Fruit fly (Drosophila melanogaster) whole organism, prepupa: ENCODE measurements around the gene CG12728.

Experiments used
- Blimp-1 ChIP-seq: fragments of 200-800 bp; sonication (Bioruptor generic); optimal IDR thresholded peaks from 3 replicates; lab custom pipeline; 2017; ENCODE audit warnings: missing biosample characterization, missing genetic modification characterization, mild to moderate bottlenecking, moderate library complexity, missing genetic modification reagents
- CG10631 ChIP-seq: fragments of 200-800 bp; sonication (Bioruptor generic); optimal IDR thresholded peaks from 2 replicates; lab custom pipeline; 2016; ENCODE audit warnings: missing biosample characterization, missing genetic modification characterization
- CG10669 ChIP-seq: fragments of 200-800 bp; sonication (Bioruptor generic); optimal IDR thresholded peaks from 3 replicates; lab custom pipeline; 2018; ENCODE audit warnings: missing biosample characterization, mild to moderate bottlenecking, missing genetic modification characterization, moderate library complexity
- CG11294 ChIP-seq: fragments of 200-800 bp; sonication (Bioruptor generic); IDR thresholded peaks from 2 replicates; pipeline ENCODE4 v1.3.6; 2022; ENCODE audit warnings: missing biosample characterization, missing genetic modification characterization
- CG11762 ChIP-seq: fragments of 200-800 bp; sonication (Bioruptor generic); optimal IDR thresholded peaks from 3 replicates; lab custom pipeline; 2016; ENCODE audit warnings: missing biosample characterization, missing genetic modification characterization; ENCODE audit not compliant: insufficient read depth
- CG11902 ChIP-seq: fragments of 200-800 bp; sonication (Bioruptor generic); optimal IDR thresholded peaks from 3 replicates; lab custom pipeline; 2016; ENCODE audit warnings: missing biosample characterization, missing genetic modification characterization
- CG15336 ChIP-seq: fragments of 200-800 bp; sonication (Bioruptor generic); IDR thresholded peaks from 2 replicates; pipeline ENCODE4 v1.3.6; 2022; ENCODE audit warnings: missing biosample characterization, missing genetic modification characterization
- CG1621 ChIP-seq: fragments of 200-800 bp; sonication (Bioruptor generic); optimal IDR thresholded peaks from 3 replicates; lab custom pipeline; 2018; ENCODE audit warnings: missing biosample characterization, mild to moderate bottlenecking, missing genetic modification characterization
- CG16779 ChIP-seq: fragments of 200-800 bp; sonication (Bioruptor generic); optimal IDR thresholded peaks from 3 replicates; lab custom pipeline; 2017; ENCODE audit warnings: missing biosample characterization, mild to moderate bottlenecking, missing genetic modification characterization
- CG3032 ChIP-seq: fragments of 200-800 bp; optimal IDR thresholded peaks from 2 replicates; lab custom pipeline; 2019; ENCODE audit warnings: missing biosample characterization, mild to moderate bottlenecking, missing genetic modification characterization, moderate library complexity
- CG31627 ChIP-seq: fragments of 200-800 bp; sonication (Bioruptor generic); optimal IDR thresholded peaks from 3 replicates; lab custom pipeline; 2016; ENCODE audit warnings: missing biosample characterization, missing genetic modification characterization
- CG32006 ChIP-seq: fragments of 200-800 bp; sonication (Bioruptor generic); optimal IDR thresholded peaks from 3 replicates; lab custom pipeline; 2017; ENCODE audit warnings: missing biosample characterization, mild to moderate bottlenecking, missing genetic modification characterization
- CG34406 ChIP-seq: fragments of 200-800 bp; sonication (Bioruptor generic); optimal IDR thresholded peaks from 3 replicates; lab custom pipeline; 2016; ENCODE audit warnings: missing biosample characterization, missing genetic modification characterization
- CG3919 ChIP-seq: fragments of 200-800 bp; sonication (Bioruptor generic); optimal IDR thresholded peaks from 3 replicates; lab custom pipeline; 2016; ENCODE audit warnings: missing biosample characterization, missing genetic modification characterization
- CG4318 ChIP-seq: fragments of 200-800 bp; sonication (Bioruptor generic); optimal IDR thresholded peaks from 3 replicates; lab custom pipeline; 2017; ENCODE audit warnings: missing biosample characterization, mild to moderate bottlenecking, missing genetic modification characterization
- CG6276 ChIP-seq: fragments of 200-800 bp; sonication (Bioruptor generic); optimal IDR thresholded peaks from 2 replicates; lab custom pipeline; 2017; ENCODE audit warnings: missing biosample characterization, mild to moderate bottlenecking, missing genetic modification characterization
- CG6792 ChIP-seq: fragments of 200-800 bp; sonication (Bioruptor generic); optimal IDR thresholded peaks from 3 replicates; lab custom pipeline; 2016; ENCODE audit warnings: missing biosample characterization, missing genetic modification characterization
- CG6808 ChIP-seq: fragments of 200-800 bp; sonication (Bioruptor generic); optimal IDR thresholded peaks from 3 replicates; lab custom pipeline; 2017; ENCODE audit warnings: missing biosample characterization, missing genetic modification characterization, mild to moderate bottlenecking, moderate library complexity, missing genetic modification reagents
- CG6854 ChIP-seq: fragments of 200-800 bp; sonication (Bioruptor generic); optimal IDR thresholded peaks from 2 replicates; lab custom pipeline; 2017; ENCODE audit warnings: missing biosample characterization, mild to moderate bottlenecking, missing genetic modification characterization
- CG7368 ChIP-seq: fragments of 200-800 bp; sonication (Bioruptor generic); optimal IDR thresholded peaks from 3 replicates; lab custom pipeline; 2016; ENCODE audit warnings: missing biosample characterization, missing genetic modification characterization
- CG8119 ChIP-seq: fragments of 200-800 bp; sonication (Bioruptor generic); IDR thresholded peaks from 3 replicates; pipeline ENCODE4 v1.3.6; 2022; ENCODE audit warnings: missing biosample characterization, missing genetic modification characterization
- CG8632 ChIP-seq: fragments of 200-800 bp; sonication (Bioruptor generic); optimal IDR thresholded peaks from 3 replicates; lab custom pipeline; 2016; ENCODE audit warnings: missing biosample characterization, missing genetic modification characterization
- CG9139 ChIP-seq: fragments of 200-800 bp; sonication (Bioruptor generic); optimal IDR thresholded peaks from 3 replicates; lab custom pipeline; 2017; ENCODE audit warnings: missing biosample characterization, mild to moderate bottlenecking, missing genetic modification characterization
- Eip75B ChIP-seq: fragments of 200-800 bp; sonication (Bioruptor generic); optimal IDR thresholded peaks from 3 replicates; lab custom pipeline; 2016; ENCODE audit warnings: missing biosample characterization, missing genetic modification characterization
- Eip78C ChIP-seq: fragments of 200-800 bp; sonication (Bioruptor generic); peaks from one replicate; lab custom pipeline; 2016; ENCODE audit warnings: missing biosample characterization, missing genetic modification characterization
- Eip93F ChIP-seq: fragments of 200-800 bp; sonication (Bioruptor generic); optimal IDR thresholded peaks from 2 replicates; lab custom pipeline; 2016; ENCODE audit warnings: missing biosample characterization, mild to moderate bottlenecking, missing genetic modification characterization
- Ets21C ChIP-seq: fragments of 200-800 bp; sonication (Bioruptor generic); optimal IDR thresholded peaks from 3 replicates; lab custom pipeline; 2016; ENCODE audit warnings: missing biosample characterization, missing genetic modification characterization
- Ets96B ChIP-seq: fragments of 200-800 bp; optimal IDR thresholded peaks from 2 replicates; lab custom pipeline; 2019; ENCODE audit warnings: missing biosample characterization, mild to moderate bottlenecking, missing genetic modification characterization, moderate library complexity
- Hr38 ChIP-seq: sonication (Bioruptor generic); optimal IDR thresholded peaks from 2 replicates; lab custom pipeline; 2016; ENCODE audit warnings: missing biosample characterization, missing genetic modification characterization
- Hr39 ChIP-seq: fragments of 200-800 bp; sonication (Bioruptor generic); optimal IDR thresholded peaks from 2 replicates; lab custom pipeline; 2016; ENCODE audit warnings: missing biosample characterization, missing genetic modification characterization
- Hr4 ChIP-seq: fragments of 200-800 bp; sonication (Bioruptor generic); optimal IDR thresholded peaks from 3 replicates; lab custom pipeline; 2016; ENCODE audit warnings: missing biosample characterization, missing genetic modification characterization
- Lpt ChIP-seq: fragments of 200-800 bp; sonication (Bioruptor generic); optimal IDR thresholded peaks from 3 replicates; lab custom pipeline; 2016; ENCODE audit warnings: missing biosample characterization, missing genetic modification characterization
- Met ChIP-seq: fragments of 200-800 bp; sonication (Bioruptor generic); optimal IDR thresholded peaks from 3 replicates; lab custom pipeline; 2016; ENCODE audit warnings: missing biosample characterization, missing genetic modification characterization
- OdsH ChIP-seq: fragments of 200-800 bp; sonication (Bioruptor generic); optimal IDR thresholded peaks from 3 replicates; lab custom pipeline; 2016; ENCODE audit warnings: missing biosample characterization, missing genetic modification characterization
- Smox ChIP-seq: fragments of 200-800 bp; sonication (Bioruptor generic); optimal IDR thresholded peaks from 3 replicates; lab custom pipeline; 2016; ENCODE audit warnings: missing biosample characterization, missing genetic modification characterization
- Sox102F ChIP-seq: fragments of 200-800 bp; sonication (Bioruptor generic); optimal IDR thresholded peaks from 2 replicates; lab custom pipeline; 2016; ENCODE audit warnings: missing biosample characterization, mild to moderate bottlenecking, missing genetic modification characterization
- Sox14 ChIP-seq: fragments of 200-800 bp; sonication (Bioruptor generic); optimal IDR thresholded peaks from 3 replicates; lab custom pipeline; 2016; ENCODE audit warnings: missing biosample characterization, missing genetic modification characterization
- Sox15 ChIP-seq: fragments of 200-800 bp; sonication (Bioruptor generic); optimal IDR thresholded peaks from 3 replicates; lab custom pipeline; 2016; ENCODE audit warnings: missing biosample characterization, missing genetic modification characterization
- cyc ChIP-seq: fragments of 200-800 bp; sonication (Bioruptor generic); optimal IDR thresholded peaks from 3 replicates; lab custom pipeline; 2016; ENCODE audit warnings: missing biosample characterization, missing genetic modification characterization
- dac ChIP-seq: fragments of 200-800 bp; sonication (Bioruptor generic); optimal IDR thresholded peaks from 2 replicates; lab custom pipeline; 2017; ENCODE audit warnings: missing biosample characterization, mild to moderate bottlenecking, missing genetic modification characterization
- eg ChIP-seq: fragments of 200-800 bp; sonication (Bioruptor generic); IDR thresholded peaks from 3 replicates; pipeline ENCODE4 v1.3.6; 2022; ENCODE audit warnings: missing biosample characterization, missing genetic modification characterization
- esn ChIP-seq: fragments of 200-800 bp; sonication (Bioruptor generic); optimal IDR thresholded peaks from 2 replicates; lab custom pipeline; 2016; ENCODE audit warnings: missing biosample characterization, mild to moderate bottlenecking, missing genetic modification characterization, moderate library complexity
- fd59A ChIP-seq: fragments of 200-800 bp; sonication (Bioruptor generic); optimal IDR thresholded peaks from 2 replicates; lab custom pipeline; 2017; ENCODE audit warnings: missing biosample characterization, mild to moderate bottlenecking, missing genetic modification characterization, missing genetic modification reagents
- fd85E ChIP-seq: fragments of 200-800 bp; sonication (Bioruptor generic); optimal IDR thresholded peaks from 3 replicates; lab custom pipeline; 2016; ENCODE audit warnings: missing biosample characterization, missing genetic modification characterization
- fkh ChIP-seq: fragments of 200-800 bp; sonication (Bioruptor generic); optimal IDR thresholded peaks from 3 replicates; lab custom pipeline; 2017; ENCODE audit warnings: missing biosample characterization, mild to moderate bottlenecking, missing genetic modification characterization, moderate library complexity
- lz ChIP-seq: fragments of 200-800 bp; sonication (Bioruptor generic); optimal IDR thresholded peaks from 3 replicates; lab custom pipeline; 2016; ENCODE audit warnings: missing biosample characterization, missing genetic modification characterization
- pdm3 ChIP-seq: fragments of 200-800 bp; sonication (Bioruptor generic); optimal IDR thresholded peaks from 3 replicates; lab custom pipeline; 2016; ENCODE audit warnings: missing biosample characterization, missing genetic modification characterization
- salr ChIP-seq, 2 experiments: fragments of 200-800 bp; sonication (Bioruptor generic); optimal IDR thresholded peaks; 3 replicates each; lab custom pipeline; 2016 to 2018; ENCODE audit warnings: missing biosample characterization in 2 of 2, missing genetic modification characterization in 2 of 2, mild to moderate bottlenecking in 1 of 2
- spab ChIP-seq: fragments of 200-800 bp; sonication (Bioruptor generic); optimal IDR thresholded peaks from 2 replicates; lab custom pipeline; 2017; ENCODE audit warnings: missing biosample characterization, mild to moderate bottlenecking, missing genetic modification characterization, missing genetic modification reagents
- ss ChIP-seq, 2 experiments: fragments of 200-800 bp; sonication (Bioruptor generic); optimal IDR thresholded peaks; 2 replicates in 1 of 2; 3 replicates in 1 of 2; lab custom pipeline; 2017 to 2018; ENCODE audit warnings: mild to moderate bottlenecking in 2 of 2, missing biosample characterization in 2 of 2, missing genetic modification characterization in 2 of 2, moderate library complexity in 1 of 2
- topi ChIP-seq: fragments of 200-800 bp; sonication (Bioruptor generic); optimal IDR thresholded peaks from 3 replicates; lab custom pipeline; 2016; ENCODE audit warnings: missing biosample characterization, missing genetic modification characterization

The CG12728 gene

dm6 chrX:5925793-5926418 lies 16.5 kb upstream of the CG12728 start:
- TF ChIP-seq CG8632 (GFP tag; lab: Kevin White, UChicago) (peak; percentile 49), CG6792 (GFP tag; lab: Kevin White, UChicago) (peak; percentile 55), CG6854 (GFP tag; lab: Kevin White, UChicago) (no peak), CG3032 (tag; lab: Kevin White, UChicago) (peak; percentile 84), salr (GFP tag; optimal IDR thresholded peaks at IDR 0.05; lab: Kevin White, UChicago) (peak; percentile 27 to 66), eg (GFP tag; lab: Robert Waterston, UW) (peak; percentile 91), cyc (GFP tag; lab: Kevin White, UChicago) (peak; percentile 55), CG4318 (GFP tag; lab: Kevin White, UChicago) (peak; percentile 36), CG6808 (GFP tag; lab: Kevin White, UChicago) (peak; percentile 83), Eip78C (GFP tag; lab: Kevin White, UChicago) (peak; percentile 92), Eip93F (GFP tag; lab: Kevin White, UChicago) (no peak), Met (peak; percentile 70), Eip75B (peak; percentile 77), dac (GFP tag; lab: Kevin White, UChicago) (peak; percentile 24), spab (GFP tag; lab: Kevin White, UChicago) (peak; percentile 79), CG8119 (GFP tag; lab: Robert Waterston, UW) (peak; percentile 85), Blimp-1 (GFP tag; lab: Kevin White, UChicago) (no peak), Hr4 (peak; percentile 66), CG34406 (GFP tag; lab: Kevin White, UChicago) (peak; percentile 52), CG16779 (tag; lab: Kevin White, UChicago) (peak; percentile 55), CG32006 (GFP tag; lab: Kevin White, UChicago) (peak; percentile 70), fd59A (GFP tag; lab: Kevin White, UChicago) (peak; percentile 62), Sox14 (GFP tag; lab: Kevin White, UChicago) (peak; percentile 67), CG7368 (GFP tag; lab: Kevin White, UChicago) (peak; percentile 45), CG1621 (peak; percentile 82), Lpt (GFP tag; lab: Kevin White, UChicago) (peak; percentile 29), Smox (peak; percentile 33), Sox102F (GFP tag; lab: Kevin White, UChicago) (peak; percentile 32), OdsH (peak; percentile 52), CG6276 (GFP tag; lab: Kevin White, UChicago) (peak; percentile 86), ss (GFP tag; optimal IDR thresholded peaks at IDR 0.05; lab: Kevin White, UChicago) (peak; percentile 72 to 74), CG11902 (peak; percentile 44), CG10631 (peak; percentile 72), Sox15 (GFP tag; lab: Kevin White, UChicago) (peak; percentile 6), CG9139 (GFP tag; lab: Kevin White, UChicago) (peak; percentile 55), CG11294 (GFP tag; lab: Robert Waterston, UW) (peak; percentile 70), fkh (no peak), lz (GFP tag; lab: Kevin White, UChicago) (peak; percentile 55), CG15336 (GFP tag; lab: Robert Waterston, UW) (peak; percentile 90), Ets96B (tag; lab: Kevin White, UChicago) (peak; percentile 87), topi (GFP tag; lab: Kevin White, UChicago) (peak; percentile 73), Hr39 (GFP tag; lab: Kevin White, UChicago) (peak; percentile 24), CG10669 (GFP tag; lab: Kevin White, UChicago) (peak; percentile 87), CG31627 (GFP tag; lab: Kevin White, UChicago) (no peak), Hr38 (GFP tag; lab: Kevin White, UChicago) (no peak), fd85E (peak; percentile 14), Ets21C (GFP tag; lab: Kevin White, UChicago) (no peak), CG11762 (GFP tag; lab: Kevin White, UChicago) (peak; percentile 60), esn (GFP tag; lab: Kevin White, UChicago) (peak; percentile 14), pdm3 (GFP tag; lab: Kevin White, UChicago) (peak; percentile 61), CG3919 (GFP tag; lab: Kevin White, UChicago) (peak; percentile 80)
